Worm (Caenorhabditis elegans) whole organism, L2 larva: ENCODE data around the gene col-103.

Experiments used
- C34F6.9 ChIP-seq: fragments of 150-350 bp; optimal IDR thresholded peaks from 2 replicates; lab custom pipeline; 2014; ENCODE audit warnings: missing biosample characterization, missing genetic modification characterization
- F13H6.1 ChIP-seq: sonication (generic microtip); optimal IDR thresholded peaks from 2 replicates; lab custom pipeline; 2016; ENCODE audit warnings: missing genetic modification characterization, missing compliant biosample characterization
- R02D3.7 ChIP-seq: fragments of 150-350 bp; optimal IDR thresholded peaks from 2 replicates; lab custom pipeline; 2014; ENCODE audit warnings: missing biosample characterization, missing genetic modification characterization
- Y55F3AM.14 ChIP-seq: fragments of 200-800 bp; sonication (Bioruptor generic); optimal IDR thresholded peaks from 2 replicates; lab custom pipeline; 2018; ENCODE audit warnings: mild to moderate bottlenecking, missing genetic modification characterization, missing compliant biosample characterization
- ZK546.5 ChIP-seq: sonication (generic microtip); optimal IDR thresholded peaks from 2 replicates; lab custom pipeline; 2017; ENCODE audit warnings: missing biosample characterization, missing genetic modification characterization
- alr-1 ChIP-seq: fragments of 150-350 bp; optimal IDR thresholded peaks from 2 replicates; lab custom pipeline; 2014; ENCODE audit warnings: missing biosample characterization, missing genetic modification characterization
- ama-1 ChIP-seq: fragments of 150-350 bp; optimal IDR thresholded peaks from 2 replicates; lab custom pipeline; 2018; ENCODE audit warnings: inconsistent platforms
- blmp-1 ChIP-seq: sonication (generic microtip); optimal IDR thresholded peaks from 2 replicates; lab custom pipeline; 2017; ENCODE audit warnings: missing genetic modification characterization, mild to moderate bottlenecking, missing compliant biosample characterization, antibody characterized with exemption, moderate library complexity; ENCODE audit not compliant: insufficient read depth
- ceh-16 ChIP-seq: fragments of 150-350 bp; optimal IDR thresholded peaks from 2 replicates; lab custom pipeline; 2014; ENCODE audit warnings: missing biosample characterization, missing genetic modification characterization
- crh-2 ChIP-seq: sonication (generic microtip); optimal IDR thresholded peaks from 2 replicates; lab custom pipeline; 2017; ENCODE audit warnings: missing biosample characterization, missing genetic modification characterization
- dmd-4 ChIP-seq: sonication (generic microtip); optimal IDR thresholded peaks from 2 replicates; lab custom pipeline; 2017; ENCODE audit warnings: missing biosample characterization, missing genetic modification characterization
- egl-27 ChIP-seq: sonication (generic microtip); optimal IDR thresholded peaks from 3 replicates; lab custom pipeline; 2017; ENCODE audit warnings: missing biosample characterization, missing genetic modification reagents, missing genetic modification characterization
- elt-1 ChIP-seq: fragments of 150-350 bp; optimal IDR thresholded peaks from 2 replicates; lab custom pipeline; 2014; ENCODE audit warnings: missing biosample characterization, missing genetic modification characterization
- fos-1 ChIP-seq: fragments of 150-350 bp; optimal IDR thresholded peaks from 2 replicates; lab custom pipeline; 2014; ENCODE audit warnings: missing biosample characterization, missing genetic modification characterization
- gmeb-1 ChIP-seq: fragments of 150-350 bp; optimal IDR thresholded peaks from 2 replicates; lab custom pipeline; 2014; ENCODE audit warnings: missing biosample characterization, missing genetic modification characterization
- lin-11 ChIP-seq: fragments of 150-350 bp; sonication (generic microtip); optimal IDR thresholded peaks from 2 replicates; lab custom pipeline; 2014; ENCODE audit warnings: missing biosample characterization, missing genetic modification characterization, inconsistent platforms, mixed read lengths
- lin-13 ChIP-seq: fragments of 150-350 bp; optimal IDR thresholded peaks from 2 replicates; lab custom pipeline; 2014; ENCODE audit warnings: missing biosample characterization, missing genetic modification reagents, missing genetic modification characterization
- lin-39 ChIP-seq: fragments of 150-350 bp; optimal IDR thresholded peaks from 2 replicates; lab custom pipeline; 2014; ENCODE audit warnings: missing biosample characterization, missing genetic modification reagents, missing genetic modification characterization
- lsy-2 ChIP-seq, 2 experiments: fragments of 150-350 bp in 1 of 2; sonication (generic microtip) in 1 of 2; optimal IDR thresholded peaks; 2 replicates each; lab custom pipeline; 2014 to 2017; ENCODE audit warnings: missing biosample characterization in 2 of 2, missing genetic modification characterization in 2 of 2
- mab-5 ChIP-seq: fragments of 150-350 bp; optimal IDR thresholded peaks from 2 replicates; lab custom pipeline; 2014; ENCODE audit warnings: missing biosample characterization, missing genetic modification characterization
- mbf-1 ChIP-seq: sonication (generic microtip); optimal IDR thresholded peaks from 2 replicates; lab custom pipeline; 2017; ENCODE audit warnings: missing biosample characterization, missing genetic modification characterization
- mdl-1 ChIP-seq, 2 experiments: fragments of 150-350 bp in 1 of 2; sonication (generic microtip) in 1 of 2; optimal IDR thresholded peaks; 2 replicates each; lab custom pipeline; 2017; ENCODE audit warnings: missing biosample characterization in 2 of 2, missing genetic modification characterization in 2 of 2
- nhr-10 ChIP-seq: sonication (generic microtip); optimal IDR thresholded peaks from 2 replicates; lab custom pipeline; 2017; ENCODE audit warnings: missing biosample characterization, missing genetic modification characterization
- nhr-11 ChIP-seq: fragments of 150-350 bp; optimal IDR thresholded peaks from 2 replicates; lab custom pipeline; 2014; ENCODE audit warnings: missing biosample characterization, missing genetic modification characterization
- nhr-12 ChIP-seq: fragments of 150-350 bp; optimal IDR thresholded peaks from 2 replicates; lab custom pipeline; 2014; ENCODE audit warnings: missing biosample characterization, missing genetic modification characterization
- nhr-129 ChIP-seq: fragments of 150-350 bp; optimal IDR thresholded peaks from 2 replicates; lab custom pipeline; 2014; ENCODE audit warnings: missing biosample characterization, missing genetic modification characterization
- nhr-21 ChIP-seq: fragments of 150-350 bp; optimal IDR thresholded peaks from 2 replicates; lab custom pipeline; 2014; ENCODE audit warnings: missing biosample characterization, missing genetic modification characterization
- nhr-23 ChIP-seq: fragments of 150-350 bp; optimal IDR thresholded peaks from 2 replicates; lab custom pipeline; 2014; ENCODE audit warnings: missing biosample characterization, missing genetic modification reagents, missing genetic modification characterization
- nhr-25 ChIP-seq: fragments of 150-350 bp; sonication (generic microtip); optimal IDR thresholded peaks from 3 replicates; lab custom pipeline; 2014; ENCODE audit warnings: missing biosample characterization, missing genetic modification characterization
- nhr-6 ChIP-seq: fragments of 150-350 bp; optimal IDR thresholded peaks from 2 replicates; lab custom pipeline; 2014; ENCODE audit warnings: missing biosample characterization, missing genetic modification characterization
- nhr-77 ChIP-seq: fragments of 150-350 bp; optimal IDR thresholded peaks from 2 replicates; lab custom pipeline; 2014; ENCODE audit warnings: missing biosample characterization, missing genetic modification characterization
- peb-1 ChIP-seq: fragments of 150-350 bp; optimal IDR thresholded peaks from 2 replicates; lab custom pipeline; 2014; ENCODE audit warnings: missing biosample characterization, missing genetic modification characterization
- sem-4 ChIP-seq: fragments of 150-350 bp; optimal IDR thresholded peaks from 2 replicates; lab custom pipeline; 2014; ENCODE audit warnings: missing biosample characterization, missing genetic modification reagents, missing genetic modification characterization
- skn-1 ChIP-seq: sonication (generic microtip); optimal IDR thresholded peaks from 2 replicates; lab custom pipeline; 2017; ENCODE audit warnings: missing biosample characterization, missing genetic modification characterization
- sma-3 ChIP-seq: sonication (generic microtip); optimal IDR thresholded peaks from 2 replicates; lab custom pipeline; 2016; ENCODE audit warnings: missing genetic modification reagents, missing genetic modification characterization, missing compliant biosample characterization
- sma-9 ChIP-seq, 2 experiments: fragments of 150-350 bp in 1 of 2; sonication (generic microtip) in 1 of 2; optimal IDR thresholded peaks; 2 replicates each; lab custom pipeline; 2014 to 2016; ENCODE audit warnings: missing genetic modification characterization in 2 of 2, mild to moderate bottlenecking in 1 of 2, missing biosample characterization in 1 of 2, missing compliant biosample characterization in 1 of 2, missing genetic modification reagents in 1 of 2, moderate library complexity in 1 of 2
- snpc-4 ChIP-seq: fragments of 150-350 bp; optimal IDR thresholded peaks from 2 replicates; lab custom pipeline; 2014; ENCODE audit warnings: missing biosample characterization, missing genetic modification characterization
- unc-39 ChIP-seq: fragments of 150-350 bp; optimal IDR thresholded peaks from 2 replicates; lab custom pipeline; 2014; ENCODE audit warnings: missing biosample characterization, missing genetic modification characterization
- unc-55 ChIP-seq: fragments of 150-350 bp; sonication (generic microtip); optimal IDR thresholded peaks from 3 replicates; lab custom pipeline; 2014; ENCODE audit warnings: missing biosample characterization, missing genetic modification reagents, missing genetic modification characterization
- zag-1 ChIP-seq: fragments of 150-350 bp; optimal IDR thresholded peaks from 2 replicates; lab custom pipeline; 2014; ENCODE audit warnings: missing biosample characterization, missing genetic modification characterization
- ztf-1 ChIP-seq: fragments of 200-800 bp; sonication (Bioruptor generic); conservative IDR thresholded peaks from 2 replicates; pipeline ENCODE4 v1.3.6; 2022; ENCODE audit warnings: missing genetic modification characterization, missing compliant biosample characterization
- ztf-11 ChIP-seq: sonication (generic microtip); optimal IDR thresholded peaks from 2 replicates; lab custom pipeline; 2017; ENCODE audit warnings: missing biosample characterization, missing genetic modification characterization
- ztf-4 ChIP-seq: fragments of 150-350 bp; optimal IDR thresholded peaks from 2 replicates; lab custom pipeline; 2014; ENCODE audit warnings: missing biosample characterization, missing genetic modification characterization

Gene col-103

ce11 chrIV:763377-764063, at the start of gene col-103:
Gene col-103, minus strand, starts transcription at chrIV:763678.
- TF ChIP-seq nhr-129 (tag; lab: Kevin White, UChicago) (peak; percentile 54), sem-4 (tag; lab: Kevin White, UChicago) (no peak), unc-39 (tag; lab: Kevin White, UChicago) (no peak), nhr-77 (tag; lab: Kevin White, UChicago) (no peak), blmp-1 (no peak), nhr-12 (tag; lab: Kevin White, UChicago) (no peak), ama-1 (peak; percentile 93), mdl-1 (tag; optimal IDR thresholded peaks at IDR 0.05; lab: Kevin White, UChicago) (no peak), ceh-16 (tag; lab: Kevin White, UChicago) (peak; percentile 11), gmeb-1 (tag; lab: Kevin White, UChicago) (peak; percentile 34), ztf-1 (GFP tag; lab: Robert Waterston, UW) (no peak), unc-55 (GFP tag; lab: Kevin White, UChicago) (no peak), nhr-21 (tag; lab: Kevin White, UChicago) (peak; percentile 17), sma-9 (GFP tag; optimal IDR thresholded peaks at IDR 0.05; lab: Kevin White, UChicago) (no peak), sma-9 (tag; optimal IDR thresholded peaks at IDR 0.05; lab: Kevin White, UChicago) (no peak), crh-2 (no peak), egl-27 (tag; lab: Kevin White, UChicago) (no peak), nhr-11 (no peak), nhr-6 (tag; lab: Kevin White, UChicago) (no peak), skn-1 (tag; lab: Kevin White, UChicago) (no peak), lin-13 (GFP tag; lab: Kevin White, UChicago) (no peak), Y55F3AM.14 (no peak), elt-1 (tag; lab: Kevin White, UChicago) (no peak), snpc-4 (tag; lab: Kevin White, UChicago) (no peak), sma-3 (peak; percentile 48), dmd-4 (tag; lab: Kevin White, UChicago) (no peak), mbf-1 (tag; lab: Kevin White, UChicago) (no peak), nhr-10 (tag; lab: Kevin White, UChicago) (no peak), R02D3.7 (no peak), zag-1 (tag; lab: Kevin White, UChicago) (no peak), mab-5 (tag; lab: Kevin White, UChicago) (no peak), alr-1 (tag; lab: Kevin White, UChicago) (no peak), lin-39 (tag; lab: Kevin White, UChicago) (no peak), ztf-4 (no peak), C34F6.9 (tag; lab: Kevin White, UChicago) (no peak), F13H6.1 (tag; lab: Kevin White, UChicago) (no peak), nhr-23 (no peak), ztf-11 (no peak), lsy-2 (tag; optimal IDR thresholded peaks at IDR 0.05; lab: Kevin White, UChicago) (no peak), nhr-25 (tag; lab: Kevin White, UChicago) (peak; percentile 45), fos-1 (peak; percentile 22)

- TF ChIP-seq crh-2 (no peak), mdl-1 (tag; optimal IDR thresholded peaks at IDR 0.05; lab: Kevin White, UChicago) (no peak), ZK546.5 (tag; lab: Kevin White, UChicago) (no peak), peb-1 (tag; lab: Kevin White, UChicago) (no peak), lin-11 (peak; percentile 34), dmd-4 (tag; lab: Kevin White, UChicago) (no peak), C34F6.9 (tag; lab: Kevin White, UChicago) (no peak)
Measured at ce11 chrIV:807027-807516, 43.6 kb upstream of the col-103 start, which contains the start of gene Y55F3BL.6. Gene Y55F3BL.6, minus strand, starts transcription at chrIV:807077.
